Worm (Caenorhabditis elegans) whole organism, L4 larva: Measurements from ENCODE around the gene his-4.

Source experiments
- R02D3.7 ChIP-seq: fragments of 150-350 bp; sonication (generic microtip); optimal IDR thresholded peaks from 3 replicates; lab custom pipeline; 2014; ENCODE audit warnings: missing biosample characterization, missing genetic modification characterization
- T20F7.1 ChIP-seq: fragments of 200-800 bp; sonication (Bioruptor generic); optimal IDR thresholded peaks from 2 replicates; lab custom pipeline; 2018; ENCODE audit warnings: mild to moderate bottlenecking, missing genetic modification characterization, missing compliant biosample characterization
- Y5F2A.4 ChIP-seq: fragments of 200-800 bp; sonication (Bioruptor generic); optimal IDR thresholded peaks from 2 replicates; lab custom pipeline; 2018; ENCODE audit warnings: mild to moderate bottlenecking, missing genetic modification characterization, missing compliant biosample characterization
- aha-1 ChIP-seq: fragments of 150-350 bp; peaks from one replicate; lab custom pipeline; 2014; ENCODE audit warnings: missing biosample characterization, missing genetic modification characterization
- ama-1 ChIP-seq: fragments of 150-350 bp; optimal IDR thresholded peaks from 2 replicates; lab custom pipeline; 2014; ENCODE audit warnings: inconsistent platforms, mixed read lengths
- arid-1 ChIP-seq: fragments of 200-800 bp; sonication (Bioruptor generic); conservative IDR thresholded peaks from 2 replicates; pipeline ENCODE4 v1.3.6; 2022; ENCODE audit warnings: missing genetic modification reagents, missing genetic modification characterization, missing compliant biosample characterization
- attf-4 ChIP-seq: sonication (generic microtip); optimal IDR thresholded peaks from 3 replicates; lab custom pipeline; 2017; ENCODE audit warnings: missing biosample characterization, missing genetic modification characterization
- ceh-32 ChIP-seq: sonication (generic microtip); optimal IDR thresholded peaks from 2 replicates; lab custom pipeline; 2016; ENCODE audit warnings: mild to moderate bottlenecking, missing genetic modification characterization, missing compliant biosample characterization; ENCODE audit not compliant: poor library complexity
- daf-19 ChIP-seq: fragments of 200-800 bp; sonication (Bioruptor generic); conservative IDR thresholded peaks from 2 replicates; pipeline ENCODE4 v1.3.6; 2022; ENCODE audit warnings: missing genetic modification characterization, missing compliant biosample characterization
- dmd-6 ChIP-seq: fragments of 200-800 bp; sonication (Bioruptor generic); IDR thresholded peaks from 2 replicates; pipeline ENCODE4 v1.3.6; 2022; ENCODE audit warnings: missing genetic modification reagents, missing genetic modification characterization, missing compliant biosample characterization
- dpl-1 ChIP-seq: fragments of 150-350 bp; optimal IDR thresholded peaks from 2 replicates; lab custom pipeline; 2014; ENCODE audit warnings: missing biosample characterization, missing genetic modification reagents, missing genetic modification characterization
- duxl-1 ChIP-seq: sonication (generic microtip); optimal IDR thresholded peaks from 2 replicates; lab custom pipeline; 2016; ENCODE audit warnings: mild to moderate bottlenecking, missing genetic modification characterization, moderate library complexity, missing compliant biosample characterization; ENCODE audit not compliant: poor library complexity
- dve-1 ChIP-seq: sonication (generic microtip); optimal IDR thresholded peaks from 2 replicates; lab custom pipeline; 2017; ENCODE audit warnings: antibody characterized with exemption, mild to moderate bottlenecking, missing genetic modification characterization, missing compliant biosample characterization; ENCODE audit not compliant: insufficient read depth
- gei-8 ChIP-seq: fragments of 200-800 bp; sonication (Bioruptor generic); optimal IDR thresholded peaks from 2 replicates; lab custom pipeline; 2018; ENCODE audit warnings: mild to moderate bottlenecking, missing genetic modification characterization, missing compliant biosample characterization
- hlh-30 ChIP-seq: sonication (generic microtip); optimal IDR thresholded peaks from 2 replicates; lab custom pipeline; 2017; ENCODE audit warnings: antibody characterized with exemption, mild to moderate bottlenecking, missing genetic modification characterization, missing compliant biosample characterization; ENCODE audit not compliant: insufficient read depth
- hmg-1.1 ChIP-seq: fragments of 200-800 bp; sonication (Bioruptor generic); IDR thresholded peaks from 2 replicates; pipeline ENCODE4 v1.3.6; 2022; ENCODE audit warnings: missing genetic modification reagents, missing genetic modification characterization, missing compliant biosample characterization
- jun-1 ChIP-seq: fragments of 150-350 bp; optimal IDR thresholded peaks from 2 replicates; lab custom pipeline; 2014; ENCODE audit warnings: missing biosample characterization, missing genetic modification reagents, missing genetic modification characterization
- lin-29 ChIP-seq: fragments of 200-800 bp; sonication (Bioruptor generic); IDR thresholded peaks from 2 replicates; pipeline ENCODE4 v1.3.6; 2022; ENCODE audit warnings: missing genetic modification reagents, missing genetic modification characterization, missing compliant biosample characterization
- lin-39 ChIP-seq: fragments of 150-350 bp; optimal IDR thresholded peaks from 2 replicates; lab custom pipeline; 2014; ENCODE audit warnings: missing biosample characterization, missing genetic modification reagents, missing genetic modification characterization
- mdl-1 ChIP-seq, 2 experiments: fragments of 150-350 bp in 1 of 2; sonication (generic microtip) in 1 of 2; optimal IDR thresholded peaks; 2 replicates each; lab custom pipeline; 2014 to 2017; ENCODE audit warnings: missing biosample characterization in 2 of 2, missing genetic modification characterization in 2 of 2
- mxl-2 ChIP-seq: fragments of 200-800 bp; sonication (Bioruptor generic); conservative IDR thresholded peaks from 2 replicates; pipeline ENCODE4 v1.3.6; 2022; ENCODE audit warnings: missing genetic modification reagents, missing genetic modification characterization, missing compliant biosample characterization
- mxl-3 ChIP-seq: fragments of 200-800 bp; sonication (Bioruptor generic); optimal IDR thresholded peaks from 2 replicates; lab custom pipeline; 2018; ENCODE audit warnings: mild to moderate bottlenecking, missing genetic modification characterization, missing compliant biosample characterization
- nhr-10 ChIP-seq: fragments of 150-350 bp; optimal IDR thresholded peaks from 2 replicates; lab custom pipeline; 2014; ENCODE audit warnings: missing biosample characterization, missing genetic modification characterization
- nhr-11 ChIP-seq: fragments of 150-350 bp; optimal IDR thresholded peaks from 2 replicates; lab custom pipeline; 2014; ENCODE audit warnings: missing biosample characterization, missing genetic modification characterization
- nhr-237 ChIP-seq: sonication (generic microtip); optimal IDR thresholded peaks from 2 replicates; lab custom pipeline; 2017; ENCODE audit warnings: missing biosample characterization, missing genetic modification characterization
- nhr-28 ChIP-seq: fragments of 150-350 bp; optimal IDR thresholded peaks from 2 replicates; lab custom pipeline; 2014; ENCODE audit warnings: missing biosample characterization, missing genetic modification characterization
- nhr-48 ChIP-seq: sonication (generic microtip); optimal IDR thresholded peaks from 2 replicates; lab custom pipeline; 2016; ENCODE audit warnings: mild to moderate bottlenecking, missing genetic modification characterization, missing compliant biosample characterization
- nhr-6 ChIP-seq: fragments of 150-350 bp; optimal IDR thresholded peaks from 2 replicates; lab custom pipeline; 2014; ENCODE audit warnings: missing biosample characterization, missing genetic modification characterization
- nhr-77 ChIP-seq: fragments of 150-350 bp; optimal IDR thresholded peaks from 2 replicates; lab custom pipeline; 2014; ENCODE audit warnings: missing biosample characterization, missing genetic modification characterization
- pha-4 ChIP-seq, 2 experiments: fragments of 150-350 bp in 1 of 2; fragments of 200-800 bp in 1 of 2; sonication (Bioruptor generic) in 1 of 2; IDR thresholded peaks in 1 of 2; optimal IDR thresholded peaks in 1 of 2; 2 replicates each; pipeline versions ENCODE4 v1.3.6 to Lab custom; 2014 to 2022; ENCODE audit warnings: missing genetic modification characterization in 2 of 2, missing genetic modification reagents in 2 of 2, missing biosample characterization in 1 of 2, missing compliant biosample characterization in 1 of 2
- php-3 ChIP-seq: fragments of 200-800 bp; sonication (Bioruptor generic); IDR thresholded peaks from 2 replicates; pipeline ENCODE4 v1.3.6; 2022; ENCODE audit warnings: missing genetic modification reagents, missing genetic modification characterization, missing compliant biosample characterization
- pqm-1 ChIP-seq: sonication (generic microtip); optimal IDR thresholded peaks from 2 replicates; lab custom pipeline; 2017; ENCODE audit warnings: missing biosample characterization, missing genetic modification characterization
- unc-62 ChIP-seq, 3 experiments: fragments of 150-350 bp in 1 of 3; sonication (generic microtip); optimal IDR thresholded peaks in 2 of 3; peaks in 1 of 3; 1 replicate in 1 of 3; 2 replicates in 2 of 3; lab custom pipeline; 2014 to 2017; ENCODE audit warnings: missing biosample characterization in 3 of 3, missing genetic modification characterization in 3 of 3, missing genetic modification reagents in 3 of 3, missing genotype in 1 of 3
- zfp-2 ChIP-seq: sonication (generic microtip); optimal IDR thresholded peaks from 2 replicates; lab custom pipeline; 2016; ENCODE audit warnings: mild to moderate bottlenecking, missing genetic modification characterization, missing compliant biosample characterization

The his-4 gene

ce11 chrV:16000433-16000832 is 39.9 kb downstream of the his-4 start, which contains the start of gene nhr-50:
Gene nhr-50 (minus strand): TSS chrV:16000631.
- TF ChIP-seq daf-19 = 0 out of 2 replicates have a peak, but pooled peaks have one; percentile 51
- TF ChIP-seq nhr-48 = peak; percentile 44
- peak; percentile 39 for TF ChIP-seq aha-1 (tag; lab: Kevin White, UChicago)
- TF ChIP-seq lin-29 (GFP tag; lab: Robert Waterston, UW) = no peak
- TF ChIP-seq duxl-1 (tag; lab: Kevin White, UChicago) = no peak
- no peak for TF ChIP-seq pha-4 (GFP tag; IDR thresholded peaks at IDR 0.05; lab: Robert Waterston, UW)
- peak; percentile 86 for TF ChIP-seq pha-4 (tag; optimal IDR thresholded peaks at IDR 0.05; lab: Kevin White, UChicago)
- TF ChIP-seq ceh-32 = no peak
- TF ChIP-seq nhr-28 (tag; lab: Kevin White, UChicago) = peak; percentile 67
- peak; percentile 66 for TF ChIP-seq nhr-77 (tag; lab: Kevin White, UChicago)
- TF ChIP-seq dmd-6 (GFP tag; lab: Robert Waterston, UW) = peak; percentile 90
- TF ChIP-seq nhr-10 (tag; lab: Kevin White, UChicago) = no peak
- no peak for TF ChIP-seq T20F7.1
- TF ChIP-seq gei-8 (GFP tag; lab: Kevin White, UChicago) = no peak
- peak in 1 of 2 experiments; percentile 1 for TF ChIP-seq unc-62 (GFP tag; optimal IDR thresholded peaks at IDR 0.05 in 1 of 2; lab: Kevin White, UChicago)
- TF ChIP-seq unc-62 (tag; optimal IDR thresholded peaks at IDR 0.05; lab: Kevin White, UChicago) = no peak
- peak; percentile 35 for TF ChIP-seq pqm-1 (tag; lab: Kevin White, UChicago)
- TF ChIP-seq nhr-237 (tag; lab: Kevin White, UChicago) = no peak
- TF ChIP-seq mxl-3 = peak; percentile 14
- peak; percentile 1 to 73 for TF ChIP-seq mdl-1 (tag; optimal IDR thresholded peaks at IDR 0.05; lab: Kevin White, UChicago)
- no peak for TF ChIP-seq Y5F2A.4 (GFP tag; lab: Kevin White, UChicago)
- TF ChIP-seq dve-1 (tag; lab: Kevin White, UChicago) = peak; percentile 85
- TF ChIP-seq R02D3.7 = no peak
- no peak for TF ChIP-seq lin-39 (tag; lab: Kevin White, UChicago)
- no peak for TF ChIP-seq zfp-2 (tag; lab: Kevin White, UChicago)
- TF ChIP-seq hlh-30 = peak; percentile 80
- no peak for TF ChIP-seq attf-4 (tag; lab: Kevin White, UChicago)
- TF ChIP-seq php-3 (GFP tag; lab: Robert Waterston, UW) = no peak
- no peak for TF ChIP-seq mxl-2 (GFP tag; lab: Robert Waterston, UW)
- no peak for TF ChIP-seq ama-1 (lab: Kevin White, UChicago)
- 0 out of 2 replicates have a peak, but pooled peaks have one; percentile 8 for TF ChIP-seq arid-1 (GFP tag; lab: Robert Waterston, UW)
- TF ChIP-seq dpl-1 (GFP tag; lab: Kevin White, UChicago) = peak; percentile 31
- peak; percentile 93 for TF ChIP-seq nhr-6 (tag; lab: Kevin White, UChicago)
- no peak for TF ChIP-seq nhr-11 (tag; lab: Kevin White, UChicago)
- no peak for TF ChIP-seq hmg-1.1 (GFP tag; lab: Robert Waterston, UW)
- TF ChIP-seq jun-1 = peak; percentile 18

DNA sequence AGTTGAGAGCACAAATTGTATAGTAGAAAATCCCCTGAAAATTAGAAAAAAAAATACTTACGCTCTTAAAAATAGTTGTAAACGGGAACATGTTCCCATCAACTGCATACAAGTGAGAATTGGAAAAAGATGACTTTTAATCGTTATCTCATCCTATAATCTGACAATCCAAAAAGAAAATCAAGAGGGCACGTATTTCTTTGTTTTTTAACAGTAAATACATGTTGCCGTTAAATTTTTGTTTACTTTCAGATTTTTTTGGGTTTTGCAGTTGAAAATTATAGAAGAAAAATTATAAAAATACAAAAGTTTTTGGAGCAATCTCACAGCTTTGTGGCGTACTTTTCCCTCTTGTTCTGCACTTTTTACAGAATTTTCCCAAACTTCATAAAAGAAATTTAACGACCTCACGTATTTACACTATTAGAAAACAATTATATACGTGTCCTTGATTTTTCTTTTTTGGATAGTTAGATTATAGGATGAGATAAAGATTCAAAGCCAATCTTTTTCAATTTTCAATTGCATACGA is 43.6 kb downstream of the his-4 start, which contains the start of the genes C06C6.9 and C06C6.8:
C06C6.9 (minus strand) TSS at position 101 of the 532 bp plus-strand sequence.
C06C6.8 (plus strand) TSS at position 482 of the 532 bp plus-strand sequence.
- TF ChIP-seq aha-1 (tag; lab: Kevin White, UChicago) (peak; percentile 24), daf-19 (no peak)

DNA sequence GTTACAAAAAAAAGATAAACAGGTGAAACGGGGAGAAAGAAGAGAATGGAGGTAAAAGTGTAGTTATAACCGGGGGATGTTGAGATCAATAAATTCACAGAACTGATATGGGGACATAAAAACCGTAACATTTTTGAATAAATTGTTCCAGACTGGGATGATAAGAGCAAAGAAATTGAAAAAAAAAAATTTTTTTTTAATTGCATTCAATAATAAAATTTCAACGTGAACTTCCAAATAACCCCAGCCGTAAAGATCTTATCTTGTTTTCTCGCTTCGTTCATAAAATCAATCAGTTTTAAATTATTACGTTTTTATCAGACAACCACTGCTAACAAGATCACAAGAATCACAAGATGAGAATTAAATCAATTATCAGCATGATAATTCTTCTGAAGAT is 48.5 kb downstream of the his-4 start, which contains the start of gene C06C6.7:
C06C6.7 (plus strand) TSS at position 301 of the 400 bp plus-strand sequence.
- peak; percentile 2 for TF ChIP-seq aha-1 (tag; lab: Kevin White, UChicago)
- TF ChIP-seq, all 104 proteins: peak for 1; not testable (repeated sequence) for 103
